Fruit fly (Drosophila melanogaster): ENCODE measurements around the gene ema.
A peak's percentile ranks its signal among the peaks of the same experiment; 100 is the strongest.

ema gene

DNA sequence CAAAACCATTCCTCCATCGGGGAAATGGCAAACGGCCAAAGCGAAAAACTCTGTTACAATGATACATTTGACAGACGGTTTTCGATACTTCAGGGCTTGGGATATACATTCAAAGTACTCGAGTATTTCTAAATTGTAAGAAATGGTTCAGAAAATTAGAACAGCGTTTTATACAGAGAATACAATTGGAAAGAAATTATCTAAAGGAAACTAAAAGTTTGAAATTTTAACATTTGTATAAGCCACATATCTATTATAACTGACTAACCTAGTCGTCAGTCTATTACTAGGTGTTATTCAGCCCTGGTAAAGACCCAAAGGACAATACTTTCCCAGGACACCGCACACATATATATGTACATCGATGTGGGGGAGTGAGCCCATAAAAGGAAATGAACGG is 35.0 kb upstream of the ema start (continued):
- no peak for TF ChIP-seq eyg (GFP tag; optimal IDR thresholded peaks at IDR 0.05)
- TF ChIP-seq nom (GFP tag; optimal IDR thresholded peaks at IDR 0.05), result no peak
- TF ChIP-seq z (GFP tag; IDR thresholded peaks at IDR 0.05), result no peak
- no peak for TF ChIP-seq pan (optimal IDR thresholded peaks at IDR 0.05)
- no peak for TF ChIP-seq pan (GFP tag; optimal IDR thresholded peaks at IDR 0.05 in 1 of 2, IDR thresholded peaks at IDR 0.05 in 1 of 2)
- peak; percentile 71 for TF ChIP-seq CG7928 (GFP tag; optimal IDR thresholded peaks at IDR 0.05)
- TF ChIP-seq Side (GFP tag; optimal IDR thresholded peaks at IDR 0.05), result no peak
- TF ChIP-seq Ssrp (tag; optimal IDR thresholded peaks at IDR 0.05), result no peak
- TF ChIP-seq Meics (GFP tag; optimal IDR thresholded peaks at IDR 0.05), result peak; percentile 50
- no peak for TF ChIP-seq CG14965 (GFP tag; optimal IDR thresholded peaks at IDR 0.05; ENCODE audit: borderline replicate concordance)
- TF ChIP-seq HmgZ (tag; optimal IDR thresholded peaks at IDR 0.05), result peak; percentile 8
- no peak for TF ChIP-seq sr (GFP tag; IDR thresholded peaks at IDR 0.05)
- TF ChIP-seq CG17328 (GFP tag; IDR thresholded peaks at IDR 0.05), result no peak
- TF ChIP-seq bsh (GFP tag; optimal IDR thresholded peaks at IDR 0.05), result peak in 1 of 2 experiments; percentile 23
- peak; percentile 85 for TF ChIP-seq Ets65A (GFP tag)
- peak; percentile 21 for TF ChIP-seq Nf-YC (tag; optimal IDR thresholded peaks at IDR 0.05)
- TF ChIP-seq Drgx (GFP tag; IDR thresholded peaks at IDR 0.05), result no peak
- peak; percentile 26 for TF ChIP-seq BtbVII (GFP tag; optimal IDR thresholded peaks at IDR 0.05)
- TF ChIP-seq Chrac-16 (GFP tag; optimal IDR thresholded peaks at IDR 0.05), result no peak
- no peak for TF ChIP-seq Ada2b (GFP tag; IDR thresholded peaks at IDR 0.05)
- TF ChIP-seq esg (GFP tag; conservative IDR thresholded peaks at IDR 0.05), result no peak
- no peak for TF ChIP-seq Lim3 (GFP tag; IDR thresholded peaks at IDR 0.05)
- peak; percentile 55 for TF ChIP-seq CG3281 (GFP tag; optimal IDR thresholded peaks at IDR 0.05)
- no peak for TF ChIP-seq salm (tag; optimal IDR thresholded peaks at IDR 0.05)
- TF ChIP-seq vnd (GFP tag; IDR thresholded peaks at IDR 0.05; ENCODE audit: partially characterized antibody), result no peak
- no peak for TF ChIP-seq cato (GFP tag; optimal IDR thresholded peaks at IDR 0.05; ENCODE audit: borderline replicate concordance)
- peak; percentile 45 for TF ChIP-seq cwo (GFP tag; optimal IDR thresholded peaks at IDR 0.05)
- TF ChIP-seq CG10267 (tag; optimal IDR thresholded peaks at IDR 0.05), result peak; percentile 32
- no peak for TF ChIP-seq Bgb (GFP tag; IDR thresholded peaks at IDR 0.05; ENCODE audit: partially characterized antibody)
- TF ChIP-seq btn (GFP tag; optimal IDR thresholded peaks at IDR 0.05), result no peak
- TF ChIP-seq disco-r (GFP tag; optimal IDR thresholded peaks at IDR 0.05), result no peak
- peak; percentile 1 for TF ChIP-seq CG6683 (GFP tag; optimal IDR thresholded peaks at IDR 0.05)
- no peak for TF ChIP-seq Camta (GFP tag; optimal IDR thresholded peaks at IDR 0.05)
- TF ChIP-seq wor (GFP tag; IDR thresholded peaks at IDR 0.05), result no peak
- TF ChIP-seq gfzf (GFP tag; optimal IDR thresholded peaks at IDR 0.05), result no peak
- no peak for TF ChIP-seq Opbp (GFP tag; IDR thresholded peaks at IDR 0.05; ENCODE audit: partially characterized antibody)
- no peak for TF ChIP-seq MESR4 (GFP tag; optimal IDR thresholded peaks at IDR 0.05)
- no peak for TF ChIP-seq YL-1 (GFP tag; optimal IDR thresholded peaks at IDR 0.05)
- TF ChIP-seq sd (tag; optimal IDR thresholded peaks at IDR 0.05), result no peak
- TF ChIP-seq unpg (GFP tag; optimal IDR thresholded peaks at IDR 0.05), result peak; percentile 48
- peak; percentile 54 for TF ChIP-seq CG8924 (tag; optimal IDR thresholded peaks at IDR 0.05)
- no peak for TF ChIP-seq Six4 (GFP tag; optimal IDR thresholded peaks at IDR 0.05)
- TF ChIP-seq ATbp (GFP tag; optimal IDR thresholded peaks at IDR 0.05), result peak; percentile 21
- TF ChIP-seq E2f2 (GFP tag; IDR thresholded peaks at IDR 0.05), result no peak
- no peak for TF ChIP-seq CG8281 (tag; optimal IDR thresholded peaks at IDR 0.05)
- peak; percentile 28 for TF ChIP-seq sug (tag; optimal IDR thresholded peaks at IDR 0.05)
- TF ChIP-seq bbx (GFP tag; IDR thresholded peaks at IDR 0.05; ENCODE audit: partially characterized antibody), result no peak
- peak; percentile 22; the same call in 1 of the 3 replicates for TF ChIP-seq dysf (GFP tag; IDR thresholded peaks at IDR 0.05)
- no peak for TF ChIP-seq fu2 (GFP tag; optimal IDR thresholded peaks at IDR 0.05)
- no peak for TF ChIP-seq Dek (tag; optimal IDR thresholded peaks at IDR 0.05)
- TF ChIP-seq CG11093 (GFP tag; IDR thresholded peaks at IDR 0.05), result no peak
